Fruit fly (Drosophila melanogaster): Measurements from ENCODE around the gene mth.
A peak's percentile ranks its signal among the peaks of the same experiment; 100 is the strongest.

Gene mth

DNA sequence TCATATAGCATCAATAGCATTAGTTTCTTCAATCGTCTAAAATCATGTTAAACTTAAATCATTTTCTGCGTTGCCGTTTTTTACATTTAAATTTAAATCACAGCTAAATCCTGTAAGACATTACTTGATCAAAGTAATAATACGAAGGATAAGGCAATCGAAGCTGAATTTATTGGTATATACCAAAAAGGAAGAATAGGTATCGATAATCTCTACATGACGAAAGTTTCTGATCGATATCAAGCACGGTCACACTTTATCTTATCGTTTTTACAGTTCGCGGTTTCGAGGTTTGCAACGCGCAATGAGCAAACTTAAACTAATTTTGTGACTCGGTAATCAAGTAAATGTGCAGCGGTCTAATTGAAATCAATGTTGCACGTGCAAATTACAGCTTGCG, 18.9 kb downstream of the mth start, which contains the start of the genes Atac3 and Ptpmeg (continued):
- TF ChIP-seq Dll (GFP tag; IDR thresholded peaks at IDR 0.05; ENCODE audit: partially characterized antibody) (peak; percentile 75), trem (tag; optimal IDR thresholded peaks at IDR 0.05) (peak; percentile 32), HLH4C (GFP tag; IDR thresholded peaks at IDR 0.05; ENCODE audit: partially characterized antibody) (peak; percentile 29; the same call in 1 of the 3 replicates), grau (tag; optimal IDR thresholded peaks at IDR 0.05) (peak; percentile 8), knrl (GFP tag; IDR thresholded peaks at IDR 0.05; ENCODE audit: partially characterized antibody) (peak; percentile 42; the same call in 1 of the 3 replicates), hbn (GFP tag; IDR thresholded peaks at IDR 0.05; ENCODE audit: partially characterized antibody) (peak; percentile 51), unc-4 (GFP tag; IDR thresholded peaks at IDR 0.05; ENCODE audit: partially characterized antibody) (peak; percentile 73), Doc3 (GFP tag; IDR thresholded peaks at IDR 0.05; ENCODE audit: partially characterized antibody) (peak; percentile 62), CG4820 (GFP tag; optimal IDR thresholded peaks at IDR 0.05) (no peak), CG16813 (GFP tag; IDR thresholded peaks at IDR 0.05; ENCODE audit: partially characterized antibody) (peak; percentile 50; the same call in 2 of the 3 replicates), CG2712 (tag; optimal IDR thresholded peaks at IDR 0.05) (peak; percentile 14), CG9797 (GFP tag; optimal IDR thresholded peaks at IDR 0.05) (peak; percentile 79), lola (GFP tag; optimal IDR thresholded peaks at IDR 0.05) (peak in 1 of 3 experiments; percentile 6), Pdp1 (GFP tag; optimal IDR thresholded peaks at IDR 0.05) (peak in 1 of 2 experiments; percentile 23), nmo (GFP tag; optimal IDR thresholded peaks at IDR 0.05) (peak; percentile 52), crp (GFP tag; optimal IDR thresholded peaks at IDR 0.05) (no peak), CG3838 (GFP tag; optimal IDR thresholded peaks at IDR 0.05) (no peak), Myb (GFP tag; optimal IDR thresholded peaks at IDR 0.05) (peak; percentile 50), CG9437 (GFP tag; optimal IDR thresholded peaks at IDR 0.05) (peak; percentile 72), inv (GFP tag; IDR thresholded peaks at IDR 0.05; ENCODE audit: partially characterized antibody) (0 out of 2 replicates have a peak, but pooled peaks have one; percentile 20), CG7963 (GFP tag; IDR thresholded peaks at IDR 0.05; ENCODE audit: partially characterized antibody) (0 out of 3 replicates have a peak, but pooled peaks have one; percentile 4), CG10267 (tag; optimal IDR thresholded peaks at IDR 0.05) (peak; percentile 61), CG13287 (GFP tag; IDR thresholded peaks at IDR 0.05; ENCODE audit: partially characterized antibody) (peak; percentile 68), Hr3 (GFP tag; optimal IDR thresholded peaks at IDR 0.05) (no peak), gsb (GFP tag; IDR thresholded peaks at IDR 0.05) (no peak), Fer1 (GFP tag; optimal IDR thresholded peaks at IDR 0.05) (no peak), CG17829 (tag; optimal IDR thresholded peaks at IDR 0.05) (peak; percentile 30), sna (GFP tag; IDR thresholded peaks at IDR 0.05; ENCODE audit: partially characterized antibody) (peak; percentile 46; the same call in 1 of the 2 replicates), CG4404 (GFP tag; IDR thresholded peaks at IDR 0.05) (no peak), stwl (tag; optimal IDR thresholded peaks at IDR 0.05) (peak; percentile 95), E2f1 (GFP tag; IDR thresholded peaks at IDR 0.05) (no peak), CG9609 (GFP tag; optimal IDR thresholded peaks at IDR 0.05) (no peak), YL-1 (GFP tag; optimal IDR thresholded peaks at IDR 0.05) (peak; percentile 43), BEAF-32 (GFP tag; optimal IDR thresholded peaks at IDR 0.05) (peak; percentile 79), CoRest (tag; optimal IDR thresholded peaks at IDR 0.05) (peak; percentile 56), Ets97D (GFP tag; optimal IDR thresholded peaks at IDR 0.05) (peak; percentile 50), CG14860 (GFP tag; IDR thresholded peaks at IDR 0.05; ENCODE audit: partially characterized antibody) (peak; percentile 54; the same call in 2 of the 3 replicates), CG12299 (tag; optimal IDR thresholded peaks at IDR 0.05) (no peak)

DNA sequence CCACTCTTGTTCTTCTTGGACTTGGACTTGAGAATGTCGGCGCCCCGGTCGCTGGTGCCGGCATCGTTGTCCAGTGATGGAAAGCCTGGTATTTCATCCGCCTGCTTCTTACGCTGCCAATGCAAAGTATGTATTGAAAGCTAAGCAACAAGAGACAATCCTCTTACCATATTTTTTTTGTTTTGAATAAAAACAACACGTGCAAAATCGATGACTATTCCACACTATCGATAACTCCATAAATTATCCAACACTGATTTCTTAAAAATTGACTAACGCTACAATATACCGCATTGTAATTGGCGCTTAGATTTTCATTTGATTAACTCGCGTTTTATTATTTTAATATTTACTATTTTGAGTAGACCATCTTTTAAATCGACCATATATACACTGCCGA, 22.3 kb downstream of the mth start, which contains the start of gene CG32344:
TSS of gene CG32344 (minus strand) at position 235 of the 400 bp plus-strand sequence.
- TF ChIP-seq CG13287 (GFP tag; IDR thresholded peaks at IDR 0.05; ENCODE audit: partially characterized antibody) (peak; percentile 81), CoRest (tag; optimal IDR thresholded peaks at IDR 0.05) (peak; percentile 28), z (GFP tag; IDR thresholded peaks at IDR 0.05) (no peak), CG15696 (tag; optimal IDR thresholded peaks at IDR 0.05) (no peak), CG1832 (GFP tag; optimal IDR thresholded peaks at IDR 0.05) (no peak), Lhr (GFP tag; optimal IDR thresholded peaks at IDR 0.05) (no peak), CG15479 (GFP tag; optimal IDR thresholded peaks at IDR 0.05) (no peak), Sin3A (optimal IDR thresholded peaks at IDR 0.05) (no peak), CG6791 (GFP tag; IDR thresholded peaks at IDR 0.05; ENCODE audit: partially characterized antibody) (peak; percentile 70), Opbp (GFP tag; IDR thresholded peaks at IDR 0.05; ENCODE audit: partially characterized antibody) (peak; percentile 21; the same call in 2 of the 3 replicates), zf30C (GFP tag; optimal IDR thresholded peaks at IDR 0.05) (no peak), CG8359 (GFP tag; optimal IDR thresholded peaks at IDR 0.05; ENCODE audit: borderline replicate concordance) (no peak)
